Worm (Caenorhabditis elegans) whole organism, mixed stage, embryonic: ENCODE results near the gene aps-2.

ENCODE experiments used
- ces-1 ChIP-seq: fragments of 150-350 bp; optimal IDR thresholded peaks from 2 replicates; lab custom pipeline; 2014; ENCODE audit warnings: missing biosample characterization, missing genetic modification reagents, missing genetic modification characterization
- mep-1 ChIP-seq: fragments of 150-350 bp; optimal IDR thresholded peaks from 2 replicates; lab custom pipeline; 2017; ENCODE audit warnings: missing biosample characterization, missing genetic modification reagents, missing genetic modification characterization, inconsistent platforms
- nhr-12 ChIP-seq: fragments of 150-350 bp; optimal IDR thresholded peaks from 2 replicates; lab custom pipeline; 2014; ENCODE audit warnings: missing biosample characterization, missing genetic modification characterization
- nhr-28 ChIP-seq: fragments of 150-350 bp; optimal IDR thresholded peaks from 2 replicates; lab custom pipeline; 2014; ENCODE audit warnings: missing biosample characterization, missing genetic modification characterization
- nhr-76 ChIP-seq: sonication (generic microtip); optimal IDR thresholded peaks from 2 replicates; lab custom pipeline; 2017; ENCODE audit warnings: missing biosample characterization, missing genetic modification characterization
- pha-4 ChIP-seq: fragments of 150-350 bp; optimal IDR thresholded peaks from 2 replicates; lab custom pipeline; 2018; ENCODE audit warnings: missing biosample characterization, missing genetic modification reagents, missing genetic modification characterization
- snpc-4 ChIP-seq: fragments of 150-350 bp; optimal IDR thresholded peaks from 2 replicates; lab custom pipeline; 2014; ENCODE audit warnings: missing biosample characterization, missing genetic modification characterization
- unc-39 ChIP-seq: fragments of 150-350 bp; optimal IDR thresholded peaks from 2 replicates; lab custom pipeline; 2014; ENCODE audit warnings: missing biosample characterization, missing genetic modification characterization
- unc-62 ChIP-seq: fragments of 150-350 bp; optimal IDR thresholded peaks from 2 replicates; lab custom pipeline; 2014; ENCODE audit warnings: missing biosample characterization, missing genetic modification reagents, missing genetic modification characterization

DNA sequence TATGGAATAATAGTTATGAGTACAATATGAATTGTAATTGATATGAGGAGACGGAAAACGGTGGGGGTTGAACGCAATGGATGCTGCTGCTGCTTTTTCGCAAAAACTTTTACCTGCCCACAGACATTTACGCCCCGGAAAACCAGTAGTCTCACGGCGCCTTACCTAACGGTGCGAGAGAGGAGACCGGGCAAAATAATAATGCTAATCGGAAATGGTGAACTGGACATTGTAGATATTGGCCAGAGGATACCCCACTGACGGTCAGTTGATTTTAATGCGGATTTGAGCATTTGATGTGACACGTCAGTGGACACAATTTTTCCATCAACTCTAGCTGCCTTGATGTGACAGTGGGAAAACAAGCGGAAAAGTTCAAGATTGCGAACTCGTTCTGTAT, 9.8 kb upstream of the aps-2 start, which contains the start of gene mltn-13:
- no peak for TF ChIP-seq snpc-4 (tag; lab: Kevin White, UChicago)
- TF ChIP-seq unc-39 (tag; lab: Kevin White, UChicago) = no peak
- no peak for TF ChIP-seq nhr-76 (tag; lab: Kevin White, UChicago)
- no peak for TF ChIP-seq nhr-28 (tag; lab: Kevin White, UChicago)
- TF ChIP-seq mep-1 (tag; lab: Kevin White, UChicago) = no peak
- TF ChIP-seq unc-62 (GFP tag; lab: Kevin White, UChicago) = no peak
- no peak for TF ChIP-seq ces-1 (GFP tag; lab: Kevin White, UChicago)
- TF ChIP-seq pha-4 = no peak
- no peak for TF ChIP-seq nhr-12 (tag; lab: Kevin White, UChicago)
